Fruit fly (Drosophila melanogaster) whole organism, prepupa: ENCODE data around the gene CG2794.
A peak's percentile ranks its signal among the peaks of the same experiment; 100 is the strongest.

Experiments
- CG10631 ChIP-seq: fragments of 200-800 bp; sonication (Bioruptor generic); optimal IDR thresholded peaks from 2 replicates; lab custom pipeline; 2016; ENCODE audit warnings: missing biosample characterization, missing genetic modification characterization
- CG10669 ChIP-seq: fragments of 200-800 bp; sonication (Bioruptor generic); optimal IDR thresholded peaks from 3 replicates; lab custom pipeline; 2018; ENCODE audit warnings: missing biosample characterization, mild to moderate bottlenecking, missing genetic modification characterization, moderate library complexity
- CG11902 ChIP-seq: fragments of 200-800 bp; sonication (Bioruptor generic); optimal IDR thresholded peaks from 3 replicates; lab custom pipeline; 2016; ENCODE audit warnings: missing biosample characterization, missing genetic modification characterization
- CG15336 ChIP-seq: fragments of 200-800 bp; sonication (Bioruptor generic); IDR thresholded peaks from 2 replicates; pipeline ENCODE4 v1.3.6; 2022; ENCODE audit warnings: missing biosample characterization, missing genetic modification characterization
- CG1621 ChIP-seq: fragments of 200-800 bp; sonication (Bioruptor generic); optimal IDR thresholded peaks from 3 replicates; lab custom pipeline; 2018; ENCODE audit warnings: missing biosample characterization, mild to moderate bottlenecking, missing genetic modification characterization
- CG3032 ChIP-seq: fragments of 200-800 bp; optimal IDR thresholded peaks from 2 replicates; lab custom pipeline; 2019; ENCODE audit warnings: missing biosample characterization, mild to moderate bottlenecking, missing genetic modification characterization, moderate library complexity
- CG31627 ChIP-seq: fragments of 200-800 bp; sonication (Bioruptor generic); optimal IDR thresholded peaks from 3 replicates; lab custom pipeline; 2016; ENCODE audit warnings: missing biosample characterization, missing genetic modification characterization
- CG34406 ChIP-seq: fragments of 200-800 bp; sonication (Bioruptor generic); optimal IDR thresholded peaks from 3 replicates; lab custom pipeline; 2016; ENCODE audit warnings: missing biosample characterization, missing genetic modification characterization
- CG6163 ChIP-seq: fragments of 200-800 bp; sonication (Bioruptor generic); IDR thresholded peaks from 3 replicates; pipeline ENCODE4 v1.3.6; 2022; ENCODE audit warnings: missing biosample characterization, missing genetic modification characterization
- CG6854 ChIP-seq: fragments of 200-800 bp; sonication (Bioruptor generic); optimal IDR thresholded peaks from 2 replicates; lab custom pipeline; 2017; ENCODE audit warnings: missing biosample characterization, mild to moderate bottlenecking, missing genetic modification characterization
- CG7368 ChIP-seq: fragments of 200-800 bp; sonication (Bioruptor generic); optimal IDR thresholded peaks from 3 replicates; lab custom pipeline; 2016; ENCODE audit warnings: missing biosample characterization, missing genetic modification characterization
- CG8119 ChIP-seq: fragments of 200-800 bp; sonication (Bioruptor generic); IDR thresholded peaks from 3 replicates; pipeline ENCODE4 v1.3.6; 2022; ENCODE audit warnings: missing biosample characterization, missing genetic modification characterization
- CG8632 ChIP-seq: fragments of 200-800 bp; sonication (Bioruptor generic); optimal IDR thresholded peaks from 3 replicates; lab custom pipeline; 2016; ENCODE audit warnings: missing biosample characterization, missing genetic modification characterization
- Eip78C ChIP-seq: fragments of 200-800 bp; sonication (Bioruptor generic); peaks from one replicate; lab custom pipeline; 2016; ENCODE audit warnings: missing biosample characterization, missing genetic modification characterization
- Hr39 ChIP-seq: fragments of 200-800 bp; sonication (Bioruptor generic); optimal IDR thresholded peaks from 2 replicates; lab custom pipeline; 2016; ENCODE audit warnings: missing biosample characterization, missing genetic modification characterization
- Lpt ChIP-seq: fragments of 200-800 bp; sonication (Bioruptor generic); optimal IDR thresholded peaks from 3 replicates; lab custom pipeline; 2016; ENCODE audit warnings: missing biosample characterization, missing genetic modification characterization
- Met ChIP-seq: fragments of 200-800 bp; sonication (Bioruptor generic); optimal IDR thresholded peaks from 3 replicates; lab custom pipeline; 2016; ENCODE audit warnings: missing biosample characterization, missing genetic modification characterization
- OdsH ChIP-seq: fragments of 200-800 bp; sonication (Bioruptor generic); optimal IDR thresholded peaks from 3 replicates; lab custom pipeline; 2016; ENCODE audit warnings: missing biosample characterization, missing genetic modification characterization
- Smox ChIP-seq: fragments of 200-800 bp; sonication (Bioruptor generic); optimal IDR thresholded peaks from 3 replicates; lab custom pipeline; 2016; ENCODE audit warnings: missing biosample characterization, missing genetic modification characterization
- Sox102F ChIP-seq: fragments of 200-800 bp; sonication (Bioruptor generic); optimal IDR thresholded peaks from 2 replicates; lab custom pipeline; 2016; ENCODE audit warnings: missing biosample characterization, mild to moderate bottlenecking, missing genetic modification characterization
- Sox14 ChIP-seq: fragments of 200-800 bp; sonication (Bioruptor generic); optimal IDR thresholded peaks from 3 replicates; lab custom pipeline; 2016; ENCODE audit warnings: missing biosample characterization, missing genetic modification characterization
- achi ChIP-seq: fragments of 200-800 bp; sonication (Bioruptor generic); optimal IDR thresholded peaks from 3 replicates; lab custom pipeline; 2016; ENCODE audit warnings: missing biosample characterization, missing genetic modification characterization
- acj6 ChIP-seq: fragments of 200-800 bp; sonication (Bioruptor generic); optimal IDR thresholded peaks from 3 replicates; lab custom pipeline; 2016; ENCODE audit warnings: missing biosample characterization, missing genetic modification characterization
- eg ChIP-seq: fragments of 200-800 bp; sonication (Bioruptor generic); IDR thresholded peaks from 3 replicates; pipeline ENCODE4 v1.3.6; 2022; ENCODE audit warnings: missing biosample characterization, missing genetic modification characterization
- esn ChIP-seq: fragments of 200-800 bp; sonication (Bioruptor generic); optimal IDR thresholded peaks from 2 replicates; lab custom pipeline; 2016; ENCODE audit warnings: missing biosample characterization, mild to moderate bottlenecking, missing genetic modification characterization, moderate library complexity
- fd59A ChIP-seq: fragments of 200-800 bp; sonication (Bioruptor generic); optimal IDR thresholded peaks from 2 replicates; lab custom pipeline; 2017; ENCODE audit warnings: missing biosample characterization, mild to moderate bottlenecking, missing genetic modification characterization, missing genetic modification reagents
- fd85E ChIP-seq: fragments of 200-800 bp; sonication (Bioruptor generic); optimal IDR thresholded peaks from 3 replicates; lab custom pipeline; 2016; ENCODE audit warnings: missing biosample characterization, missing genetic modification characterization
- fkh ChIP-seq: fragments of 200-800 bp; sonication (Bioruptor generic); optimal IDR thresholded peaks from 3 replicates; lab custom pipeline; 2017; ENCODE audit warnings: missing biosample characterization, mild to moderate bottlenecking, missing genetic modification characterization, moderate library complexity
- net ChIP-seq: fragments of 200-800 bp; sonication (Bioruptor generic); optimal IDR thresholded peaks from 3 replicates; lab custom pipeline; 2016; ENCODE audit warnings: missing biosample characterization, missing genetic modification characterization
- pdm3 ChIP-seq: fragments of 200-800 bp; sonication (Bioruptor generic); optimal IDR thresholded peaks from 3 replicates; lab custom pipeline; 2016; ENCODE audit warnings: missing biosample characterization, missing genetic modification characterization
- ss ChIP-seq, 2 experiments: fragments of 200-800 bp; sonication (Bioruptor generic); optimal IDR thresholded peaks; 2 replicates in 1 of 2; 3 replicates in 1 of 2; lab custom pipeline; 2017 to 2018; ENCODE audit warnings: mild to moderate bottlenecking in 2 of 2, missing biosample characterization in 2 of 2, missing genetic modification characterization in 2 of 2, moderate library complexity in 1 of 2
- svp ChIP-seq: fragments of 200-800 bp; sonication (Bioruptor generic); peaks from one replicate; lab custom pipeline; 2016; ENCODE audit warnings: missing biosample characterization, missing genetic modification characterization

CG2794 gene

dm6 chr2L:559311-559710 is 4.7 kb upstream of the CG2794 start, which contains the start of gene Tspo:
Tspo (plus strand) TSS chr2L:559612.
- TF ChIP-seq Sox14 (GFP tag; lab: Kevin White, UChicago) (peak; percentile 4), Lpt (GFP tag; lab: Kevin White, UChicago) (no peak), achi (GFP tag; lab: Kevin White, UChicago) (no peak), CG15336 (GFP tag; lab: Robert Waterston, UW) (no peak), Eip78C (peak; percentile 65), CG34406 (no peak), CG1621 (tag; lab: Kevin White, UChicago) (peak; percentile 63), CG8632 (no peak), ss (GFP tag; optimal IDR thresholded peaks at IDR 0.05; lab: Kevin White, UChicago) (peak; percentile 28 to 58), svp (GFP tag; lab: Kevin White, UChicago) (peak; percentile 71), fd85E (GFP tag; lab: Kevin White, UChicago) (no peak), CG6163 (GFP tag; lab: Robert Waterston, UW) (no peak)

dm6 chr2L:559770-560567 is 4.0 kb upstream of the CG2794 start, which contains the start of gene rempA:
rempA (minus strand) TSS chr2L:560310.
- TF ChIP-seq CG11902 (GFP tag; lab: Kevin White, UChicago) (no peak), CG6854 (GFP tag; lab: Kevin White, UChicago) (no peak), CG1621 (tag; lab: Kevin White, UChicago) (peak; percentile 65)

dm6 chr2L:563314-563713 is 649 bp upstream of the CG2794 start:
- TF ChIP-seq CG6163 (GFP tag; lab: Robert Waterston, UW), result 0 out of 3 replicates have a peak, but pooled peaks have one; percentile 30
- peak; percentile 57; the same call in 2 of the 3 replicates for TF ChIP-seq eg (GFP tag; lab: Robert Waterston, UW)
- peak; percentile 75 for TF ChIP-seq Lpt (GFP tag; lab: Kevin White, UChicago)
- no peak for TF ChIP-seq acj6 (GFP tag; lab: Kevin White, UChicago)
- TF ChIP-seq Met, result no peak
- no peak for TF ChIP-seq Smox
- no peak for TF ChIP-seq CG34406
- TF ChIP-seq CG15336 (GFP tag; lab: Robert Waterston, UW), result peak; percentile 42; the same call in 1 of the 2 replicates
- peak; percentile 68; the same call in 2 of the 3 replicates for TF ChIP-seq CG8119 (GFP tag; lab: Robert Waterston, UW)
- peak; percentile 65 for TF ChIP-seq net (GFP tag; lab: Kevin White, UChicago)
- TF ChIP-seq Hr39 (GFP tag; lab: Kevin White, UChicago), result no peak
- no peak for TF ChIP-seq Eip78C
- no peak for TF ChIP-seq CG10669 (GFP tag; lab: Kevin White, UChicago)

dm6 chr2L:568030-568429 is 4.1 kb downstream of the CG2794 start, which contains the start of the genes Nle and Sf3b1:
Nle (minus strand) TSS chr2L:568121.
Sf3b1 (plus strand) TSS chr2L:568340.
- no peak for TF ChIP-seq svp (GFP tag; lab: Kevin White, UChicago)
- no peak for TF ChIP-seq CG8119 (GFP tag; lab: Robert Waterston, UW)
- no peak for TF ChIP-seq CG15336 (GFP tag; lab: Robert Waterston, UW)
- TF ChIP-seq CG10631, result no peak
- no peak for TF ChIP-seq ss (GFP tag; optimal IDR thresholded peaks at IDR 0.05; lab: Kevin White, UChicago)
- TF ChIP-seq Sox102F, result no peak
- TF ChIP-seq esn, result peak; percentile 66
- TF ChIP-seq CG3032 (tag; lab: Kevin White, UChicago), result peak; percentile 61
- no peak for TF ChIP-seq CG11902 (GFP tag; lab: Kevin White, UChicago)
- no peak for TF ChIP-seq pdm3 (GFP tag; lab: Kevin White, UChicago)
- TF ChIP-seq CG31627 (GFP tag; lab: Kevin White, UChicago), result peak; percentile 39
- TF ChIP-seq fkh, result peak; percentile 86
- no peak for TF ChIP-seq fd59A (GFP tag; lab: Kevin White, UChicago)
- no peak for TF ChIP-seq OdsH (GFP tag; lab: Kevin White, UChicago)
- no peak for TF ChIP-seq CG7368 (GFP tag; lab: Kevin White, UChicago)
